Worm (Caenorhabditis elegans): ENCODE data around the gene arp-11.

- TF ChIP-seq madf-10 (tag; optimal IDR thresholded peaks at IDR 0.05), result no peak
- no peak for TF ChIP-seq let-526 (GFP tag; IDR thresholded peaks at IDR 0.05)
- no peak for TF ChIP-seq snpc-4 (GFP tag; optimal IDR thresholded peaks at IDR 0.05)
- TF ChIP-seq snpc-4 (tag; optimal IDR thresholded peaks at IDR 0.05), result no peak
- no peak for TF ChIP-seq him-1 (tag; optimal IDR thresholded peaks at IDR 0.05)
- no peak for TF ChIP-seq attf-5 (GFP tag; optimal IDR thresholded peaks at IDR 0.05)
Measured at ce11 chrIV:7850329-7850728, 51.7 kb downstream of the arp-11 start.
